Worm (Caenorhabditis elegans): Measurements from ENCODE around the gene trul-1.

Gene trul-1

ce11 chrII:255124-255523, 27.3 kb downstream of the trul-1 start (continued):
- TF ChIP-seq ZK546.5 (tag; optimal IDR thresholded peaks at IDR 0.05) (no peak), egl-5 (tag; optimal IDR thresholded peaks at IDR 0.05) (peak; percentile 94), ceh-82 (tag; optimal IDR thresholded peaks at IDR 0.05) (peak; percentile 92), nhr-12 (tag; optimal IDR thresholded peaks at IDR 0.05) (no peak), pqm-1 (tag; optimal IDR thresholded peaks at IDR 0.05) (peak; percentile 99), elt-3 (tag; optimal IDR thresholded peaks at IDR 0.05) (peak in 1 of 3 experiments; percentile 43), pha-4 (tag; optimal IDR thresholded peaks at IDR 0.05) (peak; percentile 97), jun-1 (tag; optimal IDR thresholded peaks at IDR 0.05) (peak; percentile 84), mdl-1 (tag; optimal IDR thresholded peaks at IDR 0.05) (no peak), nhr-77 (tag; optimal IDR thresholded peaks at IDR 0.05) (peak; percentile 87), ama-1 (optimal IDR thresholded peaks at IDR 0.05) (peak; percentile 63), nhr-67 (tag; optimal IDR thresholded peaks at IDR 0.05) (no peak), fkh-10 (GFP tag; optimal IDR thresholded peaks at IDR 0.05) (peak; percentile 91), fos-1 (tag; optimal IDR thresholded peaks at IDR 0.05) (no peak), skn-1 (tag; optimal IDR thresholded peaks at IDR 0.05) (peak; percentile 90)

- TF ChIP-seq nhr-12 (tag; optimal IDR thresholded peaks at IDR 0.05) = no peak
- TF ChIP-seq nhr-11 (tag; optimal IDR thresholded peaks at IDR 0.05) = no peak
- no peak for TF ChIP-seq pha-4 (tag; optimal IDR thresholded peaks at IDR 0.05)
- TF ChIP-seq tbx-2 (tag; optimal IDR thresholded peaks at IDR 0.05) = no peak
- no peak for TF ChIP-seq fkh-2 (tag; optimal IDR thresholded peaks at IDR 0.05)
- no peak for TF ChIP-seq mdl-1 (tag; optimal IDR thresholded peaks at IDR 0.05)
- no peak for TF ChIP-seq aly-2 (tag; optimal IDR thresholded peaks at IDR 0.05)
- no peak for TF ChIP-seq ama-1 (optimal IDR thresholded peaks at IDR 0.05)
- no peak for TF ChIP-seq nhr-77 (tag; optimal IDR thresholded peaks at IDR 0.05)
- TF ChIP-seq mml-1 (tag; optimal IDR thresholded peaks at IDR 0.05) = no peak
- TF ChIP-seq hmg-11 (tag; optimal IDR thresholded peaks at IDR 0.05) = no peak
- TF ChIP-seq fos-1 (tag; optimal IDR thresholded peaks at IDR 0.05) = no peak
These were observed 34.6 kb downstream of the trul-1 start for ce11 chrII:247736-248135.

- TF ChIP-seq fkh-2 (tag; optimal IDR thresholded peaks at IDR 0.05) = no peak
- no peak for TF ChIP-seq elt-1 (tag; optimal IDR thresholded peaks at IDR 0.05)
- TF ChIP-seq skn-1 (tag; optimal IDR thresholded peaks at IDR 0.05) = peak; percentile 75
- TF ChIP-seq mml-1 (tag; optimal IDR thresholded peaks at IDR 0.05) = no peak
- peak; percentile 100 for TF ChIP-seq pqm-1 (tag; optimal IDR thresholded peaks at IDR 0.05)
- TF ChIP-seq lsy-12 (tag; optimal IDR thresholded peaks at IDR 0.05) = no peak
- peak; percentile 92 for TF ChIP-seq elt-2 (tag; optimal IDR thresholded peaks at IDR 0.05)
- no peak for TF ChIP-seq ceh-16 (tag; optimal IDR thresholded peaks at IDR 0.05)
These were observed 42.3 kb downstream of the trul-1 start for ce11 chrII:240043-240442.

- TF ChIP-seq unc-62 (GFP tag; optimal IDR thresholded peaks at IDR 0.05) (no peak), nhr-237 (tag; optimal IDR thresholded peaks at IDR 0.05) (no peak), mml-1 (tag; optimal IDR thresholded peaks at IDR 0.05) (no peak), ztf-4 (tag; optimal IDR thresholded peaks at IDR 0.05) (no peak)
These were observed 44.7 kb downstream of the trul-1 start, which contains the start of gene laat-1 for ce11 chrII:237721-238120. laat-1 (minus strand) TSS chrII:237821.

ce11 chrII:232641-233040, 49.7 kb downstream of the trul-1 start, which contains the start of gene Y43H11AL.1:
Y43H11AL.1 (minus strand) TSS chrII:232741.
- TF ChIP-seq mml-1 (tag; optimal IDR thresholded peaks at IDR 0.05) (no peak), sea-2 (GFP tag; optimal IDR thresholded peaks at IDR 0.05) (no peak), lin-15B (tag; optimal IDR thresholded peaks at IDR 0.05) (no peak)

Data from whole organism, L3 larva.